Fruit fly (Drosophila melanogaster) whole organism: ENCODE data around the gene CG31220.

Experiments used
- CG8478 ChIP-seq: fragments of >200 bp; optimal IDR thresholded peaks from 2 replicates; lab custom pipeline; 2018; ENCODE audit warnings: inconsistent platforms
- Dll ChIP-seq: fragments of >200 bp; optimal IDR thresholded peaks from 2 replicates; lab custom pipeline; 2017
- EcR ChIP-seq, 2 experiments: fragments of >200 bp; optimal IDR thresholded peaks; 2 replicates each; lab custom pipeline; 2017; ENCODE audit warnings: missing biosample characterization in 2 of 2, missing genetic modification characterization in 2 of 2, missing genetic modification reagents in 2 of 2
- pan ChIP-seq: fragments of >200 bp; optimal IDR thresholded peaks from 2 replicates; lab custom pipeline; 2017
- psq ChIP-seq: fragments of >200 bp; optimal IDR thresholded peaks from 2 replicates; lab custom pipeline; 2017
- usp ChIP-seq: fragments of >200 bp; optimal IDR thresholded peaks from 2 replicates; lab custom pipeline; 2017; ENCODE audit warnings: missing biosample characterization, missing genetic modification characterization, mixed read lengths

DNA sequence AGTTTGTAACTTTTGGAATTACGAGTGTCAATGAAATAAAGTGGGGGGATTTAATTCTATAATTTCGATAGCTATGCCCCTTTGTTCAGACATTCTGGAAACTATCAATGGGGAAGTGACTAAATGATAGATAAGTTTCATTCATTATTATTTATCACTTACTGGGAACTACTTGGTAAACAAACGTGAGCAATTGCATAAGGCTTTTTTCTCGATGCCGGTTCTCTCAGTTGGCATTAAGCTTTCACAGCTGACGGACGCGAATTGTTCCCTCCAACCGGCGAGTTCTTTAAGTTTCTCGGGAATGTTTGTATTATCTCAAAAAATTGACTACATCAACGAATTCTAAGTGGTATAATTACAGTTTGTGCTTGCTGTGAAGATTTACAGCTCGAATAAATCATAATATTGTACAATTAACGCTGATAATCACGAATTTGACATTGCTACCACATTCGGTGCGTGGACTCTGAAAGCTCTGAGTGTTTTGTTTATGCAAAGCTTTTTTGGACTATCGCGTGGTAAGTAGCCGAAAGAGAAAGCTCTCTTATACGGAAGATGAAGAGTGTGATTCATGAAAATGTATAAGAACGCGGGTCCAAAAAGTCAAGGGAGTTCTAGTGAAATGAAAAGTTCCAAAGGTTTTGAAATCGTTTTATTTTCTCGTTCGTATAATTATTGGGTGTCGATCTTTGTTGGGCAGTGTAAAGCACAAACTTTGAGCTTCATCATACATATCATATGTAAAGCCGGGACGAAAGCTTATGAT is 23.1 kb downstream of the CG31220 start, which contains the start of gene Naam:
- no peak for TF ChIP-seq CG8478 (lab: Kevin White, UChicago)
- no peak for TF ChIP-seq psq
- TF ChIP-seq pan (lab: Kevin White, UChicago) = no peak
- no peak for TF ChIP-seq usp (GFP tag; lab: Kevin White, UChicago)
- TF ChIP-seq Dll (lab: Kevin White, UChicago) = no peak
- no peak for TF ChIP-seq EcR (GFP tag; optimal IDR thresholded peaks at IDR 0.05; lab: Kevin White, UChicago)
